In the genomic region with DNA sequence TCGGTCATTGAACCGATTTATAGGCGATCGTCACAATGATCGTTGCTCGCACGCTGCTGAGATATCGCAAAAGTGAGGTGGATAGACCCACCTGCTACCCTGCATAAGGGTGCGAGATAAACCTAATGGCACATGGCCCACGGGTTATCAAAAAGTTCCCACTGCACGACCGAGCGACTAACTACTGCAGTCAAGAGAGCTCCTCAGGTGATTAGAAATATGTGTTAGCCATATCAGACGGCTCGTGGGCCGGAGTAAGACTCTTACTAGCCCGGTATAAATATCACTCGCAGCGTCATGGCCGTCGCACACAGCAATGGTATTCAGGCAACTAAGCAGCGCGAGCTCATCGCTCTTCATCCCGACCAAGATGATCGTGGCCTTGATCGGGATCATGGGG, we compare ENCODE assay signal across 2 fruit fly cellular contexts.
A peak's percentile ranks its signal among the peaks of the same experiment; 100 is the strongest.
TF ChIP-seq lines count a peak whose summit lies in the region.

Gene CG42329, plus strand, starts transcription at position 301 of the 400 bp plus-strand sequence.

- no peak for TF ChIP-seq CTCF in whole organism, embryonic (GFP tag; optimal IDR thresholded peaks at IDR 0.05; lab: Kevin White, UChicago)

TF ChIP-seq in whole organism, adult, 20 proteins besides CTCF, POLR2A, EP300 and RAD21:
- no peak for TF ChIP-seq CG33017 (tag; optimal IDR thresholded peaks at IDR 0.05; lab: Kevin White, UChicago)
- TF ChIP-seq Hr96 (GFP tag; optimal IDR thresholded peaks at IDR 0.05; lab: Kevin White, UChicago), result no peak
- TF ChIP-seq CG12768 (GFP tag; optimal IDR thresholded peaks at IDR 0.05; lab: Kevin White, UChicago), result no peak
- TF ChIP-seq bab1 (GFP tag; optimal IDR thresholded peaks at IDR 0.05; lab: Kevin White, UChicago), result no peak
- TF ChIP-seq Mnt (GFP tag; optimal IDR thresholded peaks at IDR 0.05; lab: Kevin White, UChicago), result peak; percentile 42

TF ChIP-seq in whole organism, embryonic, 481 proteins besides CTCF, POLR2A, EP300 and RAD21:
- no peak for TF ChIP-seq CG4360 (GFP tag; IDR thresholded peaks at IDR 0.05; lab: Robert Waterston, UW)
- peak; percentile 16 for TF ChIP-seq D19B (GFP tag; optimal IDR thresholded peaks at IDR 0.05; lab: Kevin White, UChicago)
